Fruit fly (Drosophila melanogaster) whole organism, embryonic: ENCODE data around the gene slmo.

Experiments used
- Ada2b ChIP-seq: fragments of 200-800 bp; sonication (Bioruptor generic); IDR thresholded peaks from 2 replicates; pipeline ENCODE4 v1.3.6; 2022; ENCODE audit warnings: missing biosample characterization, missing genetic modification characterization
- Awh ChIP-seq: fragments of 200-800 bp; sonication (Bioruptor generic); IDR thresholded peaks from 2 replicates; pipeline ENCODE4, ENCODE4 v1.3.6; 2022; ENCODE audit warnings: missing biosample characterization, missing genetic modification characterization
- B-H1 ChIP-seq: fragments of 200-800 bp; sonication (Bioruptor generic); IDR thresholded peaks from 3 replicates; pipeline ENCODE4 v1.3.6; 2022; ENCODE audit warnings: missing biosample characterization, missing genetic modification characterization
- Bdp1 ChIP-seq: fragments of 200-800 bp; sonication (Bioruptor generic); optimal IDR thresholded peaks from 3 replicates; lab custom pipeline; 2016; ENCODE audit warnings: missing biosample characterization, missing genetic modification characterization
- CG1024 ChIP-seq: fragments of 200-800 bp; sonication (Bioruptor generic); IDR thresholded peaks from 2 replicates; pipeline ENCODE4 v1.3.6; 2022; ENCODE audit warnings: missing biosample characterization, missing genetic modification characterization
- CG10431 ChIP-seq: fragments of 200-800 bp; sonication (Bioruptor generic); optimal IDR thresholded peaks from 3 replicates; lab custom pipeline; 2018; ENCODE audit warnings: missing biosample characterization, mild to moderate bottlenecking, missing genetic modification characterization
- CG10959 ChIP-seq: fragments of 200-800 bp; sonication (Bioruptor generic); IDR thresholded peaks from 2 replicates; pipeline ENCODE4 v1.3.6; 2022; ENCODE audit warnings: missing biosample characterization, missing genetic modification characterization
- CG12744 ChIP-seq: fragments of 200-800 bp; sonication (Bioruptor generic); optimal IDR thresholded peaks from 2 replicates; lab custom pipeline; 2016; ENCODE audit warnings: missing biosample characterization, missing genetic modification characterization
- CG13624 ChIP-seq: fragments of 200-800 bp; sonication (Bioruptor generic); optimal IDR thresholded peaks from 2 replicates; lab custom pipeline; 2016; ENCODE audit warnings: missing biosample characterization, missing genetic modification characterization
- CG1602 ChIP-seq: fragments of 200-800 bp; sonication (Bioruptor generic); optimal IDR thresholded peaks from 3 replicates; lab custom pipeline; 2016; ENCODE audit warnings: missing biosample characterization, missing genetic modification characterization
- CG16863 ChIP-seq: fragments of 200-800 bp; sonication (Bioruptor generic); optimal IDR thresholded peaks from 3 replicates; lab custom pipeline; 2016; ENCODE audit warnings: missing biosample characterization, missing genetic modification characterization
- CG18619 ChIP-seq: fragments of 200-800 bp; sonication (Bioruptor generic); optimal IDR thresholded peaks from 3 replicates; lab custom pipeline; 2017; ENCODE audit warnings: missing biosample characterization, mild to moderate bottlenecking, missing genetic modification characterization
- CG31365 ChIP-seq: fragments of 200-800 bp; sonication (Bioruptor generic); optimal IDR thresholded peaks from 2 replicates; lab custom pipeline; 2018; ENCODE audit warnings: missing biosample characterization, mild to moderate bottlenecking, missing genetic modification characterization
- CG31388 ChIP-seq: fragments of 200-800 bp; sonication (Bioruptor generic); optimal IDR thresholded peaks from 2 replicates; lab custom pipeline; 2016; ENCODE audit warnings: missing biosample characterization, missing genetic modification characterization
- CG4854 ChIP-seq: fragments of 200-800 bp; sonication (Bioruptor generic); optimal IDR thresholded peaks from 2 replicates; lab custom pipeline; 2016; ENCODE audit warnings: missing biosample characterization, missing genetic modification characterization, inconsistent platforms
- CG8944 ChIP-seq: fragments of 200-800 bp; sonication (Bioruptor generic); optimal IDR thresholded peaks from 3 replicates; lab custom pipeline; 2016; ENCODE audit warnings: missing biosample characterization, missing genetic modification characterization
- CG9727 ChIP-seq: fragments of 200-800 bp; sonication (Bioruptor generic); optimal IDR thresholded peaks from 3 replicates; lab custom pipeline; 2017; ENCODE audit warnings: missing biosample characterization, mild to moderate bottlenecking, missing genetic modification characterization
- CkIIα-i1 ChIP-seq: fragments of 200-800 bp; sonication (Bioruptor generic); IDR thresholded peaks from 2 replicates; pipeline ENCODE4 v1.3.6; 2022; ENCODE audit warnings: missing biosample characterization, missing genetic modification characterization
- Dad ChIP-seq: fragments of 200-800 bp; sonication (Bioruptor generic); optimal IDR thresholded peaks from 3 replicates; lab custom pipeline; 2016; ENCODE audit warnings: missing biosample characterization, missing genetic modification characterization
- Dip2 ChIP-seq: fragments of 200-800 bp; sonication (Bioruptor generic); IDR thresholded peaks from 2 replicates; pipeline ENCODE4 v1.3.6; 2022; ENCODE audit warnings: missing biosample characterization, missing genetic modification characterization
- Doc3 ChIP-seq: fragments of 200-800 bp; sonication (Bioruptor generic); IDR thresholded peaks from 3 replicates; pipeline ENCODE4 v1.3.6; 2022; ENCODE audit warnings: missing biosample characterization, missing genetic modification characterization; ENCODE audit not compliant: partially characterized antibody
- HHEX ChIP-seq: fragments of 200-800 bp; sonication (Bioruptor generic); optimal IDR thresholded peaks from 3 replicates; lab custom pipeline; 2017; ENCODE audit warnings: missing biosample characterization, mild to moderate bottlenecking, missing genetic modification characterization, missing genetic modification reagents
- HLH3B ChIP-seq: fragments of 200-800 bp; sonication (Bioruptor generic); IDR thresholded peaks from 2 replicates; pipeline ENCODE4 v1.3.6; 2022; ENCODE audit warnings: missing biosample characterization, missing genetic modification characterization
- HLH4C ChIP-seq: fragments of 200-800 bp; sonication (Bioruptor generic); IDR thresholded peaks from 3 replicates; pipeline ENCODE4 v1.3.6; 2022; ENCODE audit warnings: missing biosample characterization, missing genetic modification characterization; ENCODE audit not compliant: partially characterized antibody
- Hand ChIP-seq: fragments of 200-800 bp; sonication (Bioruptor generic); optimal IDR thresholded peaks from 2 replicates; lab custom pipeline; 2017; ENCODE audit warnings: mild to moderate bottlenecking, missing biosample characterization, missing genetic modification reagents, missing genetic modification characterization
- NFAT ChIP-seq: fragments of 200-800 bp; sonication (Bioruptor generic); IDR thresholded peaks from 2 replicates; pipeline ENCODE4 v1.3.6; 2022; ENCODE audit warnings: missing biosample characterization, missing genetic modification characterization
- Optix ChIP-seq: fragments of 200-800 bp; sonication (Bioruptor generic); IDR thresholded peaks from 3 replicates; pipeline ENCODE4 v1.3.6; 2022; ENCODE audit warnings: missing biosample characterization, missing genetic modification characterization
- Ptx1 ChIP-seq: fragments of 200-800 bp; sonication (Bioruptor generic); IDR thresholded peaks from 2 replicates; pipeline ENCODE4 v1.3.6; 2022; ENCODE audit warnings: missing biosample characterization, missing genetic modification characterization
- Spps ChIP-seq: fragments of 200-800 bp; sonication (Bioruptor generic); optimal IDR thresholded peaks from 2 replicates; lab custom pipeline; 2018; ENCODE audit warnings: missing biosample characterization, mild to moderate bottlenecking, missing genetic modification characterization
- Usf ChIP-seq: fragments of 200-800 bp; sonication (Bioruptor generic); optimal IDR thresholded peaks from 2 replicates; lab custom pipeline; 2017; ENCODE audit warnings: missing genotype, missing biosample characterization, missing genetic modification characterization
- ab ChIP-seq: fragments of 200-800 bp; sonication (Bioruptor generic); optimal IDR thresholded peaks from 2 replicates; lab custom pipeline; 2016; ENCODE audit warnings: missing biosample characterization, missing genetic modification characterization
- aop ChIP-seq: fragments of 200-800 bp; sonication (Bioruptor generic); IDR thresholded peaks from 2 replicates; pipeline ENCODE4 v1.3.6; 2022; ENCODE audit warnings: missing biosample characterization, missing genetic modification characterization
- bcd ChIP-seq: fragments of 200-800 bp; sonication (Bioruptor generic); optimal IDR thresholded peaks from 2 replicates; lab custom pipeline; 2017; ENCODE audit warnings: missing biosample characterization, mild to moderate bottlenecking, missing genetic modification characterization
- bigmax ChIP-seq: fragments of 200-800 bp; sonication (Bioruptor generic); optimal IDR thresholded peaks from 2 replicates; lab custom pipeline; 2018; ENCODE audit warnings: missing biosample characterization, mild to moderate bottlenecking, missing genetic modification characterization
- bowl ChIP-seq: fragments of 200-800 bp; sonication (Bioruptor generic); IDR thresholded peaks from 2 replicates; pipeline ENCODE4 v1.3.6; 2022; ENCODE audit warnings: missing biosample characterization, missing genetic modification characterization
- disco-r ChIP-seq: fragments of 200-800 bp; sonication (Bioruptor generic); optimal IDR thresholded peaks from 2 replicates; lab custom pipeline; 2016; ENCODE audit warnings: missing biosample characterization, missing genetic modification characterization
- dmrt11E ChIP-seq: fragments of 200-800 bp; sonication (Bioruptor generic); optimal IDR thresholded peaks from 3 replicates; lab custom pipeline; 2018; ENCODE audit warnings: missing biosample characterization, mild to moderate bottlenecking, missing genetic modification characterization, moderate library complexity
- fd64A ChIP-seq: fragments of 200-800 bp; sonication (Bioruptor generic); optimal IDR thresholded peaks from 3 replicates; lab custom pipeline; 2018; ENCODE audit warnings: missing biosample characterization, mild to moderate bottlenecking, missing genetic modification characterization
- fd96Cb ChIP-seq: fragments of 200-800 bp; sonication (Bioruptor generic); optimal IDR thresholded peaks from 2 replicates; lab custom pipeline; 2018; ENCODE audit warnings: missing biosample characterization, mild to moderate bottlenecking, missing genetic modification characterization, moderate library complexity
- ftz-f1 ChIP-seq: fragments of 200-800 bp; sonication (Bioruptor generic); optimal IDR thresholded peaks from 2 replicates; lab custom pipeline; 2016; ENCODE audit warnings: missing biosample characterization, missing genetic modification characterization
- h ChIP-seq: fragments of >200 bp; optimal IDR thresholded peaks from 2 replicates; lab custom pipeline; 2017
- her ChIP-seq: fragments of 200-800 bp; sonication (Bioruptor generic); optimal IDR thresholded peaks from 2 replicates; lab custom pipeline; 2016; ENCODE audit warnings: missing biosample characterization, missing genetic modification characterization
- hth ChIP-seq: fragments of >200 bp; optimal IDR thresholded peaks from 2 replicates; lab custom pipeline; 2017; ENCODE audit warnings: inconsistent platforms
- kni ChIP-seq: fragments of 200-800 bp; sonication (Bioruptor generic); optimal IDR thresholded peaks from 3 replicates; lab custom pipeline; 2017; ENCODE audit warnings: mild to moderate bottlenecking, missing biosample characterization, missing genetic modification reagents, missing genetic modification characterization
- mirr ChIP-seq: fragments of 200-800 bp; sonication (Bioruptor generic); optimal IDR thresholded peaks from 3 replicates; lab custom pipeline; 2018; ENCODE audit warnings: missing biosample characterization, mild to moderate bottlenecking, missing genetic modification characterization
- nmo ChIP-seq: fragments of 200-800 bp; sonication (Bioruptor generic); optimal IDR thresholded peaks from 2 replicates; lab custom pipeline; 2018; ENCODE audit warnings: missing biosample characterization, mild to moderate bottlenecking, missing genetic modification characterization, moderate library complexity
- peb ChIP-seq: fragments of 200-800 bp; sonication (Bioruptor generic); IDR thresholded peaks from 2 replicates; pipeline ENCODE4 v1.3.6; 2022; ENCODE audit warnings: missing biosample characterization, missing genetic modification characterization
- pho ChIP-seq: fragments of 200-800 bp; sonication (Bioruptor generic); optimal IDR thresholded peaks from 2 replicates; lab custom pipeline; 2016; ENCODE audit warnings: missing biosample characterization, missing genetic modification characterization
- pros ChIP-seq: fragments of 200-800 bp; sonication (Bioruptor generic); optimal IDR thresholded peaks from 3 replicates; lab custom pipeline; 2019; ENCODE audit warnings: missing biosample characterization, mild to moderate bottlenecking, missing genetic modification characterization, moderate library complexity
- sisA ChIP-seq: fragments of 200-800 bp; sonication (Bioruptor generic); IDR thresholded peaks from 2 replicates; pipeline ENCODE4 v1.3.6; 2022; ENCODE audit warnings: missing biosample characterization, missing genetic modification characterization
- sna ChIP-seq: fragments of 200-800 bp; sonication (Bioruptor generic); IDR thresholded peaks from 2 replicates; pipeline ENCODE4 v1.3.6; 2022; ENCODE audit warnings: missing biosample characterization, missing genetic modification characterization; ENCODE audit not compliant: partially characterized antibody
- twi ChIP-seq: fragments of 200-800 bp; optimal IDR thresholded peaks from 2 replicates; lab custom pipeline; 2019; ENCODE audit warnings: missing biosample characterization, mild to moderate bottlenecking, missing genetic modification characterization, moderate library complexity
- wdn ChIP-seq: fragments of 200-800 bp; sonication (Bioruptor generic); IDR thresholded peaks from 2 replicates; pipeline ENCODE4 v1.3.6; 2022; ENCODE audit warnings: missing biosample characterization, missing genetic modification characterization

The slmo gene

dm6 chr2L:6078757-6079351, 30.3 kb upstream of the slmo start (continued):
- TF ChIP-seq nmo (GFP tag; lab: Kevin White, UChicago) (peak; percentile 51), ftz-f1 (GFP tag; lab: Kevin White, UChicago) (no peak), fd96Cb (tag; lab: Kevin White, UChicago) (no peak), CG13624 (GFP tag; lab: Kevin White, UChicago) (no peak), sna (GFP tag; lab: Robert Waterston, UW) (0 out of 2 replicates have a peak, but pooled peaks have one; percentile 23), CG31388 (no peak), HLH4C (GFP tag; lab: Robert Waterston, UW) (no peak), fd64A (GFP tag; lab: Kevin White, UChicago) (peak; percentile 38), Dad (GFP tag; lab: Kevin White, UChicago) (no peak), peb (GFP tag; lab: Robert Waterston, UW) (no peak), Doc3 (GFP tag; lab: Robert Waterston, UW) (no peak), CG4854 (GFP tag; lab: Kevin White, UChicago) (no peak), CG16863 (GFP tag; lab: Kevin White, UChicago) (no peak), Awh (GFP tag; lab: Robert Waterston, UW) (0 out of 2 replicates have a peak, but pooled peaks have one; percentile 14), B-H1 (GFP tag; lab: Robert Waterston, UW) (no peak), CG1602 (GFP tag; lab: Kevin White, UChicago) (no peak), CG18619 (GFP tag; lab: Kevin White, UChicago) (no peak), wdn (no peak), pros (peak; percentile 95), HLH3B (GFP tag; lab: Robert Waterston, UW) (no peak), CG9727 (GFP tag; lab: Kevin White, UChicago) (no peak), Ada2b (GFP tag; lab: Robert Waterston, UW) (no peak), Bdp1 (GFP tag; lab: Kevin White, UChicago) (no peak), CG10959 (GFP tag; lab: Robert Waterston, UW) (no peak), pho (no peak), bcd (no peak), her (GFP tag; lab: Kevin White, UChicago) (no peak), bowl (no peak), Usf (GFP tag; lab: Kevin White, UChicago) (no peak), mirr (GFP tag; lab: Kevin White, UChicago) (no peak), Hand (GFP tag; lab: Kevin White, UChicago) (no peak), CG10431 (GFP tag; lab: Kevin White, UChicago) (no peak), dmrt11E (tag; lab: Kevin White, UChicago) (no peak), Ptx1 (no peak), CG12744 (no peak), h (lab: Kevin White, UChicago) (no peak), twi (tag; lab: Kevin White, UChicago) (peak; percentile 100), hth (lab: Kevin White, UChicago) (no peak), HHEX (GFP tag; lab: Kevin White, UChicago) (no peak), Optix (GFP tag; lab: Robert Waterston, UW) (no peak), NFAT (GFP tag; lab: Robert Waterston, UW) (no peak), CkIIα-i1 (GFP tag; lab: Robert Waterston, UW) (no peak), aop (GFP tag; lab: Robert Waterston, UW) (peak; percentile 86), CG31365 (tag; lab: Kevin White, UChicago) (no peak), Dip2 (no peak), CG1024 (GFP tag; lab: Robert Waterston, UW) (no peak), ab (GFP tag; lab: Kevin White, UChicago) (no peak), bigmax (GFP tag; lab: Kevin White, UChicago) (no peak), Spps (tag; lab: Kevin White, UChicago) (no peak), sisA (GFP tag; lab: Robert Waterston, UW) (no peak), kni (GFP tag; lab: Kevin White, UChicago) (peak; percentile 99), CG8944 (GFP tag; lab: Kevin White, UChicago) (no peak), disco-r (GFP tag; lab: Kevin White, UChicago) (no peak)
